Fruit fly (Drosophila melanogaster) whole organism, embryonic: ENCODE data around the gene janA.

Experiments used
- Adf1 ChIP-seq: fragments of 200-800 bp; sonication (Bioruptor generic); IDR thresholded peaks from 2 replicates; pipeline ENCODE4 v1.3.6; 2022; ENCODE audit warnings: missing biosample characterization, missing genetic modification characterization
- Atf-2 ChIP-seq: fragments of 200-800 bp; sonication (Bioruptor generic); optimal IDR thresholded peaks from 2 replicates; lab custom pipeline; 2016; ENCODE audit warnings: missing biosample characterization, missing genetic modification characterization
- B-H1 ChIP-seq: fragments of 200-800 bp; sonication (Bioruptor generic); IDR thresholded peaks from 3 replicates; pipeline ENCODE4 v1.3.6; 2022; ENCODE audit warnings: missing biosample characterization, missing genetic modification characterization
- CG10147 ChIP-seq: fragments of 200-800 bp; sonication (Bioruptor generic); optimal IDR thresholded peaks from 2 replicates; lab custom pipeline; 2019; ENCODE audit warnings: missing biosample characterization, mild to moderate bottlenecking, missing genetic modification characterization, moderate library complexity
- CG10431 ChIP-seq: fragments of 200-800 bp; sonication (Bioruptor generic); optimal IDR thresholded peaks from 3 replicates; lab custom pipeline; 2018; ENCODE audit warnings: missing biosample characterization, mild to moderate bottlenecking, missing genetic modification characterization
- CG1233 ChIP-seq: fragments of 200-800 bp; sonication (Bioruptor generic); optimal IDR thresholded peaks from 4 replicates; lab custom pipeline; 2018; ENCODE audit warnings: missing biosample characterization, mild to moderate bottlenecking, missing genetic modification characterization
- CG12744 ChIP-seq: fragments of 200-800 bp; sonication (Bioruptor generic); optimal IDR thresholded peaks from 2 replicates; lab custom pipeline; 2016; ENCODE audit warnings: missing biosample characterization, missing genetic modification characterization
- CG14014 ChIP-seq: fragments of 200-800 bp; sonication (Bioruptor generic); IDR thresholded peaks from 2 replicates; pipeline ENCODE4 v1.3.6; 2022; ENCODE audit warnings: missing biosample characterization, missing genetic modification characterization
- CG17359 ChIP-seq: fragments of 200-800 bp; sonication (Bioruptor generic); optimal IDR thresholded peaks from 3 replicates; lab custom pipeline; 2018; ENCODE audit warnings: missing biosample characterization, mild to moderate bottlenecking, missing genetic modification characterization, moderate library complexity
- CG17912 ChIP-seq: fragments of 200-800 bp; sonication (Bioruptor generic); optimal IDR thresholded peaks from 2 replicates; lab custom pipeline; 2018; ENCODE audit warnings: missing biosample characterization, mild to moderate bottlenecking, missing genetic modification characterization
- CG18011 ChIP-seq: fragments of 200-800 bp; sonication (Bioruptor generic); optimal IDR thresholded peaks from 2 replicates; lab custom pipeline; 2017; ENCODE audit warnings: missing biosample characterization, missing genetic modification characterization, mild to moderate bottlenecking, moderate library complexity, missing genotype
- CG2120 ChIP-seq: fragments of 200-800 bp; sonication (Bioruptor generic); optimal IDR thresholded peaks from 3 replicates; lab custom pipeline; 2016; ENCODE audit warnings: missing biosample characterization, missing genetic modification characterization
- CG2875 ChIP-seq: fragments of 200-800 bp; sonication (Bioruptor generic); optimal IDR thresholded peaks from 2 replicates; lab custom pipeline; 2017; ENCODE audit warnings: missing biosample characterization, mild to moderate bottlenecking, missing genetic modification characterization, missing genetic modification reagents
- CG3281 ChIP-seq: fragments of 200-800 bp; sonication (Bioruptor generic); optimal IDR thresholded peaks from 3 replicates; lab custom pipeline; 2017; ENCODE audit warnings: missing biosample characterization, mild to moderate bottlenecking, missing genetic modification characterization
- CG34224 ChIP-seq: fragments of 200-800 bp; sonication (Bioruptor generic); IDR thresholded peaks from 3 replicates; pipeline ENCODE4 v1.3.6; 2022; ENCODE audit warnings: missing biosample characterization, missing genetic modification characterization; ENCODE audit not compliant: partially characterized antibody
- CG4328 ChIP-seq: fragments of 200-800 bp; sonication (Bioruptor generic); optimal IDR thresholded peaks from 3 replicates; lab custom pipeline; 2017; ENCODE audit warnings: missing biosample characterization, missing genetic modification reagents, missing genetic modification characterization
- CG4820 ChIP-seq: fragments of 200-800 bp; sonication (Bioruptor generic); optimal IDR thresholded peaks from 3 replicates; lab custom pipeline; 2016; ENCODE audit warnings: missing biosample characterization, missing genetic modification characterization
- CG7928 ChIP-seq: fragments of 200-800 bp; sonication (Bioruptor generic); optimal IDR thresholded peaks from 2 replicates; lab custom pipeline; 2017; ENCODE audit warnings: missing biosample characterization, mild to moderate bottlenecking, missing genetic modification characterization
- CG8478 ChIP-seq: fragments of >200 bp; optimal IDR thresholded peaks from 2 replicates; lab custom pipeline; 2018
- CG9817 ChIP-seq: fragments of 200-800 bp; sonication (Bioruptor generic); optimal IDR thresholded peaks from 2 replicates; lab custom pipeline; 2018; ENCODE audit warnings: missing biosample characterization, mild to moderate bottlenecking, missing genetic modification characterization, moderate library complexity
- Camta ChIP-seq: fragments of 200-800 bp; sonication (Bioruptor generic); optimal IDR thresholded peaks from 2 replicates; lab custom pipeline; 2016; ENCODE audit warnings: missing biosample characterization, missing genetic modification characterization
- Chrac-16 ChIP-seq: fragments of 200-800 bp; sonication (Bioruptor generic); optimal IDR thresholded peaks from 3 replicates; lab custom pipeline; 2016; ENCODE audit warnings: missing biosample characterization, missing genetic modification characterization
- CkIIα-i1 ChIP-seq: fragments of 200-800 bp; sonication (Bioruptor generic); IDR thresholded peaks from 2 replicates; pipeline ENCODE4 v1.3.6; 2022; ENCODE audit warnings: missing biosample characterization, missing genetic modification characterization
- D19A ChIP-seq: fragments of 200-800 bp; optimal IDR thresholded peaks from 3 replicates; lab custom pipeline; 2019; ENCODE audit warnings: missing biosample characterization, mild to moderate bottlenecking, missing genetic modification characterization, moderate library complexity
- Dip3 ChIP-seq: fragments of 200-800 bp; sonication (Bioruptor generic); optimal IDR thresholded peaks from 3 replicates; lab custom pipeline; 2016; ENCODE audit warnings: missing biosample characterization, missing genetic modification characterization
- Dref ChIP-seq: fragments of 200-800 bp; sonication (Bioruptor generic); IDR thresholded peaks from 2 replicates; pipeline ENCODE4 v1.3.6; 2022; ENCODE audit warnings: missing biosample characterization, missing genetic modification characterization
- H2.0 ChIP-seq: fragments of 200-800 bp; sonication (Bioruptor generic); IDR thresholded peaks from 2 replicates; pipeline ENCODE4 v1.3.6; 2022; ENCODE audit warnings: missing biosample characterization, missing genetic modification characterization
- HLH54F ChIP-seq: fragments of 200-800 bp; sonication (Bioruptor generic); optimal IDR thresholded peaks from 3 replicates; lab custom pipeline; 2016; ENCODE audit warnings: missing biosample characterization, missing genetic modification characterization
- Neu2 ChIP-seq: fragments of 200-800 bp; sonication (Bioruptor generic); optimal IDR thresholded peaks from 3 replicates; lab custom pipeline; 2016; ENCODE audit warnings: missing biosample characterization, missing genetic modification characterization, borderline replicate concordance
- NfI ChIP-seq: fragments of 200-800 bp; sonication (Bioruptor generic); optimal IDR thresholded peaks from 3 replicates; lab custom pipeline; 2018; ENCODE audit warnings: missing biosample characterization, mild to moderate bottlenecking, missing genetic modification characterization, moderate library complexity
- Pdp1 ChIP-seq, 2 experiments: fragments of 200-800 bp; sonication (Bioruptor generic); optimal IDR thresholded peaks; 3 replicates each; lab custom pipeline; 2016; ENCODE audit warnings: missing biosample characterization in 2 of 2, missing genetic modification characterization in 2 of 2, mild to moderate bottlenecking in 1 of 2, moderate library complexity in 1 of 2
- Sox102F ChIP-seq: fragments of 200-800 bp; sonication (Bioruptor generic); optimal IDR thresholded peaks from 2 replicates; lab custom pipeline; 2018; ENCODE audit warnings: missing biosample characterization, mild to moderate bottlenecking, missing genetic modification characterization, moderate library complexity
- Usf ChIP-seq: fragments of 200-800 bp; sonication (Bioruptor generic); optimal IDR thresholded peaks from 2 replicates; lab custom pipeline; 2017; ENCODE audit warnings: missing genotype, missing biosample characterization, missing genetic modification characterization
- ac ChIP-seq: fragments of 200-800 bp; sonication (Bioruptor generic); optimal IDR thresholded peaks from 3 replicates; lab custom pipeline; 2017; ENCODE audit warnings: missing biosample characterization, mild to moderate bottlenecking, missing genetic modification characterization
- bcd ChIP-seq: fragments of 200-800 bp; sonication (Bioruptor generic); optimal IDR thresholded peaks from 2 replicates; lab custom pipeline; 2017; ENCODE audit warnings: missing biosample characterization, mild to moderate bottlenecking, missing genetic modification characterization
- caup ChIP-seq: fragments of 200-800 bp; sonication (Bioruptor generic); optimal IDR thresholded peaks from 3 replicates; lab custom pipeline; 2017; ENCODE audit warnings: missing biosample characterization, mild to moderate bottlenecking, missing genetic modification characterization, moderate library complexity; ENCODE audit not compliant: severe bottlenecking
- chif ChIP-seq, 2 experiments: fragments of 200-800 bp; sonication (Bioruptor generic); optimal IDR thresholded peaks; 3 replicates each; lab custom pipeline; 2016; ENCODE audit warnings: missing biosample characterization in 2 of 2, missing genetic modification characterization in 2 of 2
- da ChIP-seq: fragments of 200-800 bp; sonication (Bioruptor generic); optimal IDR thresholded peaks from 2 replicates; lab custom pipeline; 2016; ENCODE audit warnings: missing biosample characterization, missing genetic modification characterization
- dimm ChIP-seq: fragments of 200-800 bp; sonication (Bioruptor generic); IDR thresholded peaks from 2 replicates; pipeline ENCODE4 v1.3.6; 2022; ENCODE audit warnings: missing biosample characterization, missing genetic modification characterization
- eyg ChIP-seq: fragments of 200-800 bp; sonication (Bioruptor generic); optimal IDR thresholded peaks from 3 replicates; lab custom pipeline; 2016; ENCODE audit warnings: missing biosample characterization, missing genetic modification characterization
- hb ChIP-seq: fragments of 200-800 bp; sonication (Bioruptor generic); IDR thresholded peaks from 3 replicates; pipeline ENCODE4 v1.3.6; 2022; ENCODE audit warnings: missing biosample characterization, missing genetic modification characterization; ENCODE audit not compliant: partially characterized antibody
- hth ChIP-seq: fragments of >200 bp; optimal IDR thresholded peaks from 2 replicates; lab custom pipeline; 2017; ENCODE audit warnings: inconsistent platforms
- phol ChIP-seq: fragments of 200-800 bp; sonication (Bioruptor generic); optimal IDR thresholded peaks from 3 replicates; lab custom pipeline; 2018; ENCODE audit warnings: missing biosample characterization, mild to moderate bottlenecking, missing genetic modification characterization, moderate library complexity
- pita ChIP-seq: fragments of 200-800 bp; sonication (Bioruptor generic); optimal IDR thresholded peaks from 2 replicates; lab custom pipeline; 2017; ENCODE audit warnings: missing biosample characterization, mild to moderate bottlenecking, missing genetic modification characterization
- repo ChIP-seq: fragments of 200-800 bp; sonication (Bioruptor generic); optimal IDR thresholded peaks from 2 replicates; lab custom pipeline; 2016; ENCODE audit warnings: missing biosample characterization, missing genetic modification characterization
- slou ChIP-seq: fragments of 200-800 bp; sonication (Bioruptor generic); optimal IDR thresholded peaks from 3 replicates; lab custom pipeline; 2016; ENCODE audit warnings: missing biosample characterization, missing genetic modification characterization
- tio ChIP-seq: fragments of 200-800 bp; sonication (Bioruptor generic); optimal IDR thresholded peaks from 2 replicates; lab custom pipeline; 2017; ENCODE audit warnings: missing biosample characterization, missing genetic modification characterization, inconsistent platforms
- tna ChIP-seq: fragments of 200-800 bp; sonication (Bioruptor generic); IDR thresholded peaks from 2 replicates; pipeline ENCODE4 v1.3.6; 2022; ENCODE audit warnings: missing biosample characterization, missing genetic modification characterization; ENCODE audit not compliant: partially characterized antibody
- trh ChIP-seq: fragments of 200-800 bp; sonication (Bioruptor generic); optimal IDR thresholded peaks from 2 replicates; lab custom pipeline; 2016; ENCODE audit warnings: missing biosample characterization, missing genetic modification characterization
- tx ChIP-seq: fragments of 200-800 bp; sonication (Bioruptor generic); optimal IDR thresholded peaks from 2 replicates; lab custom pipeline; 2016; ENCODE audit warnings: missing biosample characterization, missing genetic modification characterization

The janA gene

DNA sequence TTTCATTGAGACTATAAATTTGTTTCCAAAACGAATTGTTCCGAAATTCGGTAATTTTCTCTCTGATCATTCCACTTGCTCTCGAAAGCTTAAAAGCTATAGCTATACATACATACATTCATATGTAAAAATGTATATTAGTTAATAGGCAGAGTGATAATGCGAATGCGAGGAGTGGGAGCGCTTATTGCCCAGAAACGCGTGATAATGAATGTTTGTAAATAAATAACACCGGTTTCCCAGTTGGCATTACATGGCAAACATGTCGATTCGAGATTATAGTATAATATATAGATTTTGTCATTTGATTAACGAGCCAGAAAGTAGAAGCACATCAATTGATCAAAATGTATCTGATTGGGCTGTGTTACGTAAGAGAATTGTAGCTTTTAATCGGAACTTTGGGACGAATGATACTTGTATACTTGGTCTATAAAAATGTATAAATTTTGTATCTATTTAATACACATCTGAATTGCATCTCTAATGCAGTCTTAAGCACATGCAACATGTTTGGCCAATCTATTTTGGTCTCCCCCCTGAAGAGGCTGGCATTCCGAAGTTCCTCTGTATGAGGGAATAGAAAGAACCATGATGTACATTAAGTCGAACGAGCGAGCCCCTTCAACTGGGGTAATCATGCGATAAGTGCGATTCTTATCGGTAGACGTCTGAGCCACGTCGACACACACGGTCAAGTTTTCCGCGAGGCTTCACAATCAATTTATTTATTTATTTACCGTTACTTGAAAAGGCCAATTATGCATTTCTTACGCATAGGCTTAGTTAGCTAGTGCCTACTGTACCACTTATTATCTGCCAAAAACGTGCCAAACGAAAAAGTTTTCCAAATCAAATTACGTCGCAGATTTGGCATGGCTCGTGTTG is 26.5 kb downstream of the janA start (continued):
- TF ChIP-seq CG14014 (GFP tag; lab: Robert Waterston, UW) (no peak; the same call in 1 of the 2 replicates), tna (GFP tag; lab: Robert Waterston, UW) (no peak), Sox102F (GFP tag; lab: Kevin White, UChicago) (no peak), CG17912 (GFP tag; lab: Kevin White, UChicago) (no peak), Pdp1 (GFP tag; optimal IDR thresholded peaks at IDR 0.05; lab: Kevin White, UChicago) (peak in 1 of 2 experiments; percentile 88), CG34224 (GFP tag; lab: Robert Waterston, UW) (no peak), CG7928 (GFP tag; lab: Kevin White, UChicago) (no peak), Usf (GFP tag; lab: Kevin White, UChicago) (no peak), Adf1 (GFP tag; lab: Robert Waterston, UW) (no peak), CG4820 (no peak), chif (GFP tag; optimal IDR thresholded peaks at IDR 0.05; lab: Kevin White, UChicago) (no peak), CG12744 (GFP tag; lab: Kevin White, UChicago) (no peak), Camta (GFP tag; lab: Kevin White, UChicago) (no peak), CG2875 (GFP tag; lab: Kevin White, UChicago) (no peak), tio (GFP tag; lab: Kevin White, UChicago) (no peak), pita (no peak), HLH54F (GFP tag; lab: Kevin White, UChicago) (peak; percentile 6), Dref (no peak), Chrac-16 (GFP tag; lab: Kevin White, UChicago) (no peak), D19A (tag; lab: Kevin White, UChicago) (no peak), bcd (peak; percentile 23), CG1233 (GFP tag; lab: Kevin White, UChicago) (no peak), eyg (GFP tag; lab: Kevin White, UChicago) (no peak), CG3281 (GFP tag; lab: Kevin White, UChicago) (peak; percentile 37), CG2120 (GFP tag; lab: Kevin White, UChicago) (peak; percentile 42), CG18011 (GFP tag; lab: Kevin White, UChicago) (no peak), da (GFP tag; lab: Kevin White, UChicago) (no peak), hb (GFP tag; lab: Robert Waterston, UW) (no peak), Atf-2 (GFP tag; lab: Kevin White, UChicago) (no peak), caup (GFP tag; lab: Kevin White, UChicago) (peak; percentile 7), trh (GFP tag; lab: Kevin White, UChicago) (no peak), CG17359 (tag; lab: Kevin White, UChicago) (no peak), CG4328 (GFP tag; lab: Kevin White, UChicago) (no peak), dimm (GFP tag; lab: Robert Waterston, UW) (no peak), ac (GFP tag; lab: Kevin White, UChicago) (no peak), CkIIα-i1 (GFP tag; lab: Robert Waterston, UW) (no peak), Dip3 (GFP tag; lab: Kevin White, UChicago) (no peak), B-H1 (GFP tag; lab: Robert Waterston, UW) (no peak), CG8478 (no peak), CG10431 (GFP tag; lab: Kevin White, UChicago) (no peak), repo (GFP tag; lab: Kevin White, UChicago) (no peak), H2.0 (GFP tag; lab: Robert Waterston, UW) (0 out of 2 replicates have a peak, but pooled peaks have one; percentile 19), hth (lab: Kevin White, UChicago) (no peak), phol (tag; lab: Kevin White, UChicago) (no peak), CG9817 (no peak), NfI (GFP tag; lab: Kevin White, UChicago) (no peak), Neu2 (GFP tag; lab: Kevin White, UChicago) (no peak), slou (GFP tag; lab: Kevin White, UChicago) (no peak), tx (GFP tag; lab: Kevin White, UChicago) (no peak), CG10147 (GFP tag; lab: Kevin White, UChicago) (no peak)
